Fruit fly (Drosophila melanogaster): ENCODE data around the gene CG14259.

The CG14259 gene

dm6 chr3R:27094233-27094632 is at the start of gene CG14259:
TSS of gene CG14259 (plus strand) at chr3R:27094533.
- TF ChIP-seq noc (tag; optimal IDR thresholded peaks at IDR 0.05): no peak

dm6 chr3R:27048561-27049270 is 45.6 kb upstream of the CG14259 start, which contains the start of gene TwdlT:
TSS of gene TwdlT (plus strand) at chr3R:27049220.
- no peak for TF ChIP-seq noc (tag; optimal IDR thresholded peaks at IDR 0.05)

- TF ChIP-seq noc (tag; optimal IDR thresholded peaks at IDR 0.05): no peak
Measured at dm6 chr3R:27049549-27049948, 44.8 kb upstream of the CG14259 start.

DNA sequence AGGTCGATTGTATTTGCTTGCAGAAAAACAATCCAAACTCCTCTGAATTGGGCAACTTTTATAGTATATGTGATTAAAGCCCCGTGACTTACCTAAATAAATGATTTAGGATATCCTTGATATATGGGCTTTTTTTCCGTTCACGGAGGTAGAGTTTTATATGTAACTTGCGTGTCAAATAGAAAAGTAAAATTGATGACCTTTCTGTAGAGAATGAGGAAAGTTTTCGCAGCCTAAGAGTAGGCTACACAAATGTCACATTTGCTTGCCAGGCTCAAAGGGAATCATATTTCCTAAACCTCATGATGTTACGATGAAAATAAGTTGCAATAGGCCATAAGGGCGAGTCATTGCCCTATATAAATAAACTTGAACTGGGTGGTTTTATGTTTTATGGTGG is 38.2 kb upstream of the CG14259 start:
- no peak for TF ChIP-seq noc (tag; optimal IDR thresholded peaks at IDR 0.05)

- TF ChIP-seq noc (tag; optimal IDR thresholded peaks at IDR 0.05): no peak
Measured at dm6 chr3R:27061916-27062315, 32.4 kb upstream of the CG14259 start, which contains the start of gene CG34292. TSS of gene CG34292 (plus strand) at chr3R:27062216.

DNA sequence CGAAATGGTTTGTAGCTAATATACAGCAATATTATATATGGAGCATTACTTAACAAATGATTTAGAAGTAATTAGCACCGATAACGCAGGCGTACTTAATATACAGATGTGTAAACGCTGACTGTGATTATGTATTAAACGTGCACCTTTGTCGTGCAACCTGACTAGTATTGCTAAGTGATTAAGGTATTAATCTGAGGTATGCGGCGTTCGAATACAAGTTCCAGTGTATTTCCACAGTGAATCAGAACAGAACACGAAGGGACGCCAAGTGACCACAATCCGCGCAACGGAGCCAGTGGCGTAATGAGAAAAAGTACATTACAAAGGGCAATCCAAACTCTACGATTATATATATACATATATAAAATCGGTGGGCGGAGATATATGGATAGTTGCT is 30.2 kb upstream of the CG14259 start, which contains the start of gene Nep5:
Gene Nep5 (minus strand): TSS at position 101 of the 400 bp plus-strand sequence.
- TF ChIP-seq noc (tag; optimal IDR thresholded peaks at IDR 0.05): no peak

dm6 chr3R:27065136-27065535 is 29.2 kb upstream of the CG14259 start, which contains the start of gene CG43935:
TSS of gene CG43935 (plus strand) at chr3R:27065436.
- TF ChIP-seq noc (tag; optimal IDR thresholded peaks at IDR 0.05): no peak

DNA sequence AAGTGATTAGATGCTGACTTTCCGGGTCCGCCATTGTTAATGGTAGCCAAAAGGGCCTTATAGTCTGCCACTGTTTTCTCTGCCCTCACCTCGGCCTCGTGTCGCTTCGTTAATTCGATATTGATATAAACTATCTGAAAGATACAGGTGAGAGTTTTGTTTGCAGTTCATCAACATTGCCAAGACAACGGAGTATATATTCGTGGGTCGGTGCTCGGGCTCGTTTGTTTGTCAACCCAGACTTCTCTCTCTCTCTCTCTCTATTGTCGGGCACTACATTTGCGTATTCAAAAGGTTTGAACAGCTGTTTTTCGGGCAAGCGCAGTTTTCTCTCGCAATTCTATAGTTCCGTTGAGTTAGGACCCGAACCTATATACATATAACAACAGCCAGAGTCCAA is 27.0 kb upstream of the CG14259 start:
- no peak for TF ChIP-seq noc (tag; optimal IDR thresholded peaks at IDR 0.05)

- no peak for TF ChIP-seq noc (tag; optimal IDR thresholded peaks at IDR 0.05)
Measured at dm6 chr3R:27069201-27069600, 25.1 kb upstream of the CG14259 start.

- TF ChIP-seq noc (tag; optimal IDR thresholded peaks at IDR 0.05): no peak
Measured at dm6 chr3R:27069810-27070625, 24.3 kb upstream of the CG14259 start, which contains the start of gene spz. TSS of gene spz (minus strand) at chr3R:27070070.

DNA sequence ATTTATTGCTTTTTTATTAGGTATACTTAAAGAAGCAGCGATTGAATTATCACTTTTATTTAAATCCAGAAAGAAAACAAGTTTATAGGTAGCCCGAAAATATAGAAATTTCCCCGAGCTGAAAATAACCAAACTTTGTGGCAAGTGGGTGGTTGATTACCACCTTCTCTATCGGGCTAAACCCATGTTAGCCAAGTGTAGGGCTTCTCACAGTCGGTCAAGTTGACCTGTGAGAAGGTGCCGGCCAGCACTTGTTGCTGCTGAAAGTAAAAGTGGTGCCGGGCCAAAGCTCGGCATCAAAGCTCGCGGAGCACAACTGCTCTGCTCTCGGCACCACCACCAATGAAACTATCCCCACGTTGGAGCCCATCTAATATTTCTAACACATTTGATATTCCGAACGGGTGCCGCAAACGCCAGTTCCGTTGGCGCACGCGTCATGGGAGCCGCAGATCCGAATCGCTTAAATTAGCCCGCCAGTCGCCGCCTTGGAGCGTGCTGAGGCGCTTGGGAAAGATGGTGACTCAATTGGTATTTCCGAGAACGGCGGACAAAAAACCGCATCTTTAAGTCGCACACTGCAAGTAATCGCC is 23.3 kb upstream of the CG14259 start:
- TF ChIP-seq noc (tag; optimal IDR thresholded peaks at IDR 0.05): no peak

DNA sequence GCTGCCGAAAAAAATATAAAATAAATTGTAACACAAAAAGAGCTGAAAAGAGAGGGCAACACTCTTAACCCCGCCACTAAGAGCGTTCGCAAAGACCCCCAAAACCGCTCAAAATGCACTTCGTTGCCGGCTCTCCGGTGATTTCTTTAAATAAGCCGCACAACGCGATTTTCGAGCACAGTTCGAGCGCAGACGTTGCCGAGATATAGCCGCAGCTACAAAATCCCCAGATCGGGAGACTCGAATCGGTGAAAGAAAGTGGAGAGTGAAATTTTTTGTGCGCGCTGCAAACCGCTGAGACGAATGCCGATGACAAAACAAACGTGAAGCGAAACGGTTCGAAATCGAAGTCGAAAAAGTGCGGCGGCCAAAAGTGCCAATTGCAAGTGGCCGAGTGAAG is 18.6 kb upstream of the CG14259 start, which contains the start of gene CG14257:
Gene CG14257 (plus strand): TSS at position 177 of the 400 bp plus-strand sequence.
- TF ChIP-seq noc (tag; optimal IDR thresholded peaks at IDR 0.05): no peak

- no peak for TF ChIP-seq noc (tag; optimal IDR thresholded peaks at IDR 0.05)
Measured at dm6 chr3R:27076618-27077017, 17.7 kb upstream of the CG14259 start.

DNA sequence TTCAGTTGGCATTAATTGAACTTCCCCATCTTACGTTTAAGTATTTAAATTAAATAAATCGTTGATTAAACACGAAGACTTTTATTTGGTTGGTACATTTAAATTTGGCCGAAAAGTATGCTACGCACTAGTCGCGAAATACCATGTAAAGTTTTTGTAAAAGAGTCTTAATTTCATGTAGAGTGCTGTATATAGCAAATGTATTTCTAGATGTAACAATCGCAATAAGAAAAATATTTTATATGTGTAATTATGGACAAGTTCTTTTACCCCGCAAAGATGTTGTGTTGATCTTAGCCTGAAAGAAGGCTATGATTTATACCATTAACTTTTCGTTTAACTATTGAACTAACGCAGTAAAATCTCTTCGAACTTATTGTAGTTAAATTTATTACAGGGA is 11.6 kb upstream of the CG14259 start:
- TF ChIP-seq noc (tag; optimal IDR thresholded peaks at IDR 0.05): no peak

DNA sequence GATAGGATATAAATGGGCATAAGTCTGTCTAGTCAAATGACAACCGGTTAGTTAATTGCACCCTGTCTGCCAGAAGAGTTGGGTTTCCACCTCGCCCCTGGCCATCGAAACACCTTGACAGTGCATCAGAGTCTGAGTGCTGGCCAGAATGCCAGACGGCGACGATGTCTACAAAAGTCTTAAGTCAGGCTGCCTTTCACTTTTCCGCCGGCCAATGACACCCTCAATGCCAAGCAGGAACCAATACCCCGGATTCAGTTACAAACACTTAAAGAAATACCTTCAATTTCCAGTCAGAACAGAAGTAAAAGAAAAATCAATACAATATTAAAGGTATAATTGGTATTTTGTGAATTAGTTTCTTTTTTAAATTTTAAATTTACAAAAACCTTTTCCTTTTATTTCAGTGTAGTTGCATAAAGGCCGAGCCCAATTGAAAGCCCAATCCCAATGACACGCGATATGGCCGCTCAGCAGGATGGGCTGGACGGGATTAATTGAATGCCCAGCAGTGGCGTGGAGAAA is 9.7 kb upstream of the CG14259 start:
- no peak for TF ChIP-seq noc (tag; optimal IDR thresholded peaks at IDR 0.05)

- TF ChIP-seq noc (tag; optimal IDR thresholded peaks at IDR 0.05): no peak
Measured at dm6 chr3R:27087549-27087948, 6.8 kb upstream of the CG14259 start, which contains the start of gene Cpr97Ea. TSS of gene Cpr97Ea (minus strand) at chr3R:27087778.
